Fruit fly (Drosophila melanogaster) whole organism, embryonic: ENCODE data around the gene CG32793.

Experiments
- ATbp ChIP-seq: fragments of 200-800 bp; sonication (Bioruptor generic); optimal IDR thresholded peaks from 2 replicates; lab custom pipeline; 2017; ENCODE audit warnings: missing biosample characterization, mild to moderate bottlenecking, missing genetic modification characterization, missing genetic modification reagents
- Ada2b ChIP-seq: fragments of 200-800 bp; sonication (Bioruptor generic); IDR thresholded peaks from 2 replicates; pipeline ENCODE4 v1.3.6; 2022; ENCODE audit warnings: missing biosample characterization, missing genetic modification characterization
- CG10274 ChIP-seq: fragments of 200-800 bp; sonication (Bioruptor generic); optimal IDR thresholded peaks from 3 replicates; lab custom pipeline; 2017; ENCODE audit warnings: missing biosample characterization, mild to moderate bottlenecking, missing genetic modification characterization
- CG11456 ChIP-seq: fragments of 200-800 bp; sonication (Bioruptor generic); IDR thresholded peaks from 3 replicates; pipeline ENCODE4 v1.3.6; 2022; ENCODE audit warnings: missing biosample characterization, missing genetic modification characterization
- CG1529 ChIP-seq: fragments of 200-800 bp; sonication (Bioruptor generic); optimal IDR thresholded peaks from 3 replicates; lab custom pipeline; 2018; ENCODE audit warnings: missing biosample characterization, missing genetic modification characterization
- CG1603 ChIP-seq: fragments of 200-800 bp; sonication (Bioruptor generic); optimal IDR thresholded peaks from 2 replicates; lab custom pipeline; 2019; ENCODE audit warnings: missing biosample characterization, mild to moderate bottlenecking, missing genetic modification characterization, moderate library complexity
- CG17912 ChIP-seq: fragments of 200-800 bp; sonication (Bioruptor generic); optimal IDR thresholded peaks from 2 replicates; lab custom pipeline; 2018; ENCODE audit warnings: missing biosample characterization, mild to moderate bottlenecking, missing genetic modification characterization
- CG2712 ChIP-seq: fragments of 200-800 bp; optimal IDR thresholded peaks from 3 replicates; lab custom pipeline; 2019; ENCODE audit warnings: missing biosample characterization, mild to moderate bottlenecking, missing genetic modification characterization, moderate library complexity
- CG2875 ChIP-seq: fragments of 200-800 bp; sonication (Bioruptor generic); optimal IDR thresholded peaks from 2 replicates; lab custom pipeline; 2017; ENCODE audit warnings: missing biosample characterization, mild to moderate bottlenecking, missing genetic modification characterization, missing genetic modification reagents
- CG42726 ChIP-seq: fragments of 200-800 bp; sonication (Bioruptor generic); IDR thresholded peaks from 2 replicates; pipeline ENCODE4 v1.3.6; 2022; ENCODE audit warnings: missing biosample characterization, missing genetic modification characterization; ENCODE audit not compliant: partially characterized antibody
- CG4360 ChIP-seq: fragments of 200-800 bp; sonication (Bioruptor generic); IDR thresholded peaks from 2 replicates; pipeline ENCODE4 v1.3.6; 2022; ENCODE audit warnings: missing biosample characterization, missing genetic modification characterization
- CG4404 ChIP-seq: fragments of 200-800 bp; sonication (Bioruptor generic); IDR thresholded peaks from 2 replicates; pipeline ENCODE4 v1.3.6; 2022; ENCODE audit warnings: missing biosample characterization, missing genetic modification characterization
- CG6854 ChIP-seq: fragments of 200-800 bp; sonication (Bioruptor generic); optimal IDR thresholded peaks from 3 replicates; lab custom pipeline; 2017; ENCODE audit warnings: missing biosample characterization, mild to moderate bottlenecking, missing genetic modification characterization
- CG7839 ChIP-seq: fragments of 200-800 bp; sonication (Bioruptor generic); optimal IDR thresholded peaks from 3 replicates; lab custom pipeline; 2018; ENCODE audit warnings: missing biosample characterization, mild to moderate bottlenecking, missing genetic modification characterization, moderate library complexity
- CG8924 ChIP-seq: fragments of 200-800 bp; optimal IDR thresholded peaks from 3 replicates; lab custom pipeline; 2019; ENCODE audit warnings: missing biosample characterization, mild to moderate bottlenecking, missing genetic modification characterization, moderate library complexity
- CTCF ChIP-seq: fragments of 200-800 bp; sonication (Bioruptor generic); optimal IDR thresholded peaks from 2 replicates; lab custom pipeline; 2017; ENCODE audit warnings: missing biosample characterization, mild to moderate bottlenecking, missing genetic modification characterization, moderate library complexity
- E2f2 ChIP-seq: fragments of 200-800 bp; sonication (Bioruptor generic); IDR thresholded peaks from 2 replicates; pipeline ENCODE4 v1.3.6; 2022; ENCODE audit warnings: missing biosample characterization, missing genetic modification characterization
- Ets65A ChIP-seq: fragments of 200-800 bp; sonication (Bioruptor generic); peaks from one replicate; lab custom pipeline; 2016; ENCODE audit warnings: missing biosample characterization, missing genetic modification characterization
- HLHmδ ChIP-seq: fragments of 200-800 bp; sonication (Bioruptor generic); optimal IDR thresholded peaks from 2 replicates; lab custom pipeline; 2018; ENCODE audit warnings: missing biosample characterization, mild to moderate bottlenecking, missing genetic modification characterization, moderate library complexity
- Hr78 ChIP-seq, 2 experiments: fragments of 200-800 bp in 1 of 2; fragments of >200 bp in 1 of 2; sonication (Bioruptor generic) in 1 of 2; optimal IDR thresholded peaks; 2 replicates each; lab custom pipeline; 2017 to 2019; ENCODE audit warnings: missing biosample characterization in 2 of 2, missing genetic modification characterization in 2 of 2, mild to moderate bottlenecking in 1 of 2, moderate library complexity in 1 of 2
- Hsf ChIP-seq: fragments of 200-800 bp; sonication (Bioruptor generic); optimal IDR thresholded peaks from 3 replicates; lab custom pipeline; 2016; ENCODE audit warnings: missing biosample characterization, missing genetic modification characterization
- Med ChIP-seq: fragments of 200-800 bp; sonication (Bioruptor generic); peaks from one replicate; lab custom pipeline; 2016; ENCODE audit warnings: missing biosample characterization, missing genetic modification characterization, mild to moderate bottlenecking, inconsistent platforms, moderate library complexity
- Mrtf ChIP-seq: fragments of 200-800 bp; sonication (Bioruptor generic); IDR thresholded peaks from 3 replicates; pipeline ENCODE4 v1.3.6; 2022; ENCODE audit warnings: missing biosample characterization, missing genetic modification characterization
- PHDP ChIP-seq: fragments of 200-800 bp; sonication (Bioruptor generic); optimal IDR thresholded peaks from 3 replicates; lab custom pipeline; 2018; ENCODE audit warnings: missing biosample characterization, mild to moderate bottlenecking, missing genetic modification characterization, moderate library complexity
- Six4 ChIP-seq: fragments of 200-800 bp; sonication (Bioruptor generic); optimal IDR thresholded peaks from 2 replicates; lab custom pipeline; 2016; ENCODE audit warnings: missing biosample characterization, missing genetic modification characterization
- Taf1 ChIP-seq: fragments of 200-800 bp; sonication (Bioruptor generic); IDR thresholded peaks from 2 replicates; pipeline ENCODE4 v1.3.6; 2022; ENCODE audit warnings: missing biosample characterization, missing genetic modification characterization
- Trl ChIP-seq, 3 experiments: fragments of >200 bp in 2 of 3; fragments of 200-800 bp in 1 of 3; sonication (Bioruptor generic) in 1 of 3; optimal IDR thresholded peaks; 2 replicates in 1 of 3; 3 replicates in 2 of 3; lab custom pipeline; 2016 to 2017; ENCODE audit warnings: missing biosample characterization in 1 of 3, missing genetic modification characterization in 1 of 3
- ac ChIP-seq: fragments of 200-800 bp; sonication (Bioruptor generic); optimal IDR thresholded peaks from 3 replicates; lab custom pipeline; 2017; ENCODE audit warnings: missing biosample characterization, mild to moderate bottlenecking, missing genetic modification characterization
- crol ChIP-seq: fragments of 200-800 bp; sonication (Bioruptor generic); IDR thresholded peaks from 2 replicates; pipeline ENCODE4 v1.3.6; 2022; ENCODE audit warnings: missing biosample characterization, missing genetic modification characterization
- dm ChIP-seq: fragments of 200-800 bp; sonication (Bioruptor generic); optimal IDR thresholded peaks from 3 replicates; lab custom pipeline; 2016; ENCODE audit warnings: missing biosample characterization, missing genetic modification characterization
- ems ChIP-seq: fragments of 200-800 bp; sonication (Bioruptor generic); optimal IDR thresholded peaks from 3 replicates; lab custom pipeline; 2016; ENCODE audit warnings: missing biosample characterization, missing genetic modification characterization
- fd3F ChIP-seq: fragments of 200-800 bp; sonication (Bioruptor generic); optimal IDR thresholded peaks from 2 replicates; lab custom pipeline; 2018; ENCODE audit warnings: missing biosample characterization, mild to moderate bottlenecking, missing genetic modification characterization, moderate library complexity
- fd96Cb ChIP-seq: fragments of 200-800 bp; sonication (Bioruptor generic); optimal IDR thresholded peaks from 2 replicates; lab custom pipeline; 2018; ENCODE audit warnings: missing biosample characterization, mild to moderate bottlenecking, missing genetic modification characterization, moderate library complexity
- fru ChIP-seq: fragments of >200 bp; optimal IDR thresholded peaks from 2 replicates; lab custom pipeline; 2017
- gem ChIP-seq: fragments of 200-800 bp; sonication (Bioruptor generic); optimal IDR thresholded peaks from 2 replicates; lab custom pipeline; 2019; ENCODE audit warnings: missing biosample characterization, mild to moderate bottlenecking, missing genetic modification characterization, moderate library complexity
- gsb-n ChIP-seq: fragments of 200-800 bp; sonication (Bioruptor generic); optimal IDR thresholded peaks from 3 replicates; lab custom pipeline; 2018; ENCODE audit warnings: missing biosample characterization, mild to moderate bottlenecking, missing genetic modification characterization
- hb ChIP-seq: fragments of 200-800 bp; sonication (Bioruptor generic); IDR thresholded peaks from 3 replicates; pipeline ENCODE4 v1.3.6; 2022; ENCODE audit warnings: missing biosample characterization, missing genetic modification characterization; ENCODE audit not compliant: partially characterized antibody
- hbn ChIP-seq: fragments of 200-800 bp; sonication (Bioruptor generic); IDR thresholded peaks from 2 replicates; pipeline ENCODE4 v1.3.6; 2022; ENCODE audit warnings: missing biosample characterization, missing genetic modification characterization; ENCODE audit not compliant: partially characterized antibody
- jumu ChIP-seq: fragments of 200-800 bp; sonication (Bioruptor generic); optimal IDR thresholded peaks from 3 replicates; lab custom pipeline; 2016; ENCODE audit warnings: missing biosample characterization, missing genetic modification characterization
- mirr ChIP-seq: fragments of 200-800 bp; sonication (Bioruptor generic); optimal IDR thresholded peaks from 3 replicates; lab custom pipeline; 2018; ENCODE audit warnings: missing biosample characterization, mild to moderate bottlenecking, missing genetic modification characterization
- pros ChIP-seq: fragments of 200-800 bp; sonication (Bioruptor generic); optimal IDR thresholded peaks from 3 replicates; lab custom pipeline; 2019; ENCODE audit warnings: missing biosample characterization, mild to moderate bottlenecking, missing genetic modification characterization, moderate library complexity
- sim ChIP-seq: fragments of 200-800 bp; sonication (Bioruptor generic); IDR thresholded peaks from 2 replicates; pipeline ENCODE4 v1.3.6; 2022; ENCODE audit warnings: missing biosample characterization, missing genetic modification characterization

Gene CG32793

DNA sequence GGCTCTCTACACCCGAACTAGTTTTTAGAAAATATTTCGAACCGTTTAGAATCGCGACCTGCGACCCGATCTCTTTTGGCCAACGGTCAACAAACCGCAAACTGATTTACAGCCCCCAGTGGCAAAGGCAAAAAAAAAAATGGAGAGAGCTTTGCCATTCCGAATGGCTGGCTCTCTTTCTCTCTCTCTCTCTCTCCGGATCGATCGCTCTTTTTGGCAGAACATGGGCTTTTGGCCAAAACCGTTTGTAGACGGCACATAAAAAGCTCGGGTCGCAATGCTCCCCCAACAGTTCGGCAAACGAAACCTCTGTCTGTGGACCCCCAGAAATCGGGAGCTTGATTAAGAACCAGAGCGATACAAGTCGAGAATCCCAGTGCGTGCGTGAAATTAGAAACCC, at the start of gene CG32793:
TSS of gene CG32793 (plus strand) at position 301 of the 400 bp plus-strand sequence.
- TF ChIP-seq Trl (optimal IDR thresholded peaks at IDR 0.05; lab: Kevin White, UChicago): peak in 1 of 2 experiments; percentile 35
- no peak for TF ChIP-seq Trl (GFP tag; optimal IDR thresholded peaks at IDR 0.05; lab: Kevin White, UChicago)
- no peak for TF ChIP-seq hbn (GFP tag; lab: Robert Waterston, UW)
- no peak for TF ChIP-seq crol (GFP tag; lab: Robert Waterston, UW)

DNA sequence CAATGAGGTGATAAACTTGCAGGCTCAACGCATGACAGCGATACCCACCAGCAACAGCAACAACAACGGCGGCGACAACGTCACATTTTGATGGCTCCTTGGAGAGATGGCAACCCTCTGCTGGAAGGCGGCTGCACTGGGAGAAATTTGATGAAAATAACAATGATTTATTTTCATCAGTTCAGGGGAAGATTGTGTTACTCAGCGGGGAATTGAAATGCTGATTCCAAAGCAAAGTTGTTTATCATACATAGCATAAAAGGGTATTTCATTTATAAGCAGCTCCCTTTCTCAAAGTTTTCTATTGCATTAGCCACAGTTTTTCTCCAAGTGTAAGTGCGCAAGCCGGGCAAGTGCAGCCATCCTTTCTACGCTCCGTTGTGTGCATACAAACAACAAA, 48.9 kb upstream of the CG32793 start:
- no peak for TF ChIP-seq CG42726
- no peak for TF ChIP-seq CG2712 (tag; lab: Kevin White, UChicago)
- TF ChIP-seq Six4: no peak
- TF ChIP-seq sim (GFP tag; lab: Robert Waterston, UW): no peak
- no peak for TF ChIP-seq Ada2b (GFP tag; lab: Robert Waterston, UW)
- no peak for TF ChIP-seq fru (lab: Kevin White, UChicago)
- TF ChIP-seq Mrtf (GFP tag; lab: Robert Waterston, UW): no peak
- TF ChIP-seq Med (GFP tag; lab: Kevin White, UChicago): no peak
- no peak for TF ChIP-seq jumu (GFP tag; lab: Kevin White, UChicago)
- no peak for TF ChIP-seq CG11456 (GFP tag; lab: Robert Waterston, UW)
- no peak for TF ChIP-seq Taf1 (GFP tag; lab: Robert Waterston, UW)
- TF ChIP-seq Hsf (GFP tag; lab: Kevin White, UChicago): no peak
- TF ChIP-seq mirr (GFP tag; lab: Kevin White, UChicago): no peak
- TF ChIP-seq ATbp (GFP tag; lab: Kevin White, UChicago): no peak
- TF ChIP-seq hb (GFP tag; lab: Robert Waterston, UW): no peak
- no peak for TF ChIP-seq ems (GFP tag; lab: Kevin White, UChicago)
- no peak for TF ChIP-seq CG17912 (GFP tag; lab: Kevin White, UChicago)
- TF ChIP-seq dm (GFP tag; lab: Kevin White, UChicago): no peak
- no peak for TF ChIP-seq pros (GFP tag; lab: Kevin White, UChicago)

DNA sequence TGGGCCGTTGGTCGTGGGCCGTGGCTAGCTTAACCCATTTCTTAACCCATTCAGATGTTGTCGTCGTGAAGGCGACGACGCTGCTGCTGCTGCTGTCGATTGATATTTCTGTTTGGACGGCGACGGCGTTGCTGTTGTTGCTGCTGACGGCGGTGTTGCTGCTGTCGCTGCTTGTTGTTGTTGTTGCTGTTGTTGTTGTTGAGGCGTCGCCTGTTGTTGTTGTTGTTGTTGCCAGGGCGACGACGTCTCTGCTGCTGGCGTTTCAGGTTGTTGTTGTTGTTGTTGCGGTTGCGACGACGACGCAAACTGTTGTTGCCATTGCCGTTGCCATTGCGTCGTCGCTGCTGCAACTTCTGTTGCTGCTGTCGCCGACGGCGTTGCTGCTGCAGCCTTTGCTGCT, 47.1 kb upstream of the CG32793 start:
- TF ChIP-seq gem (tag; lab: Kevin White, UChicago) (no peak), CG7839 (tag; lab: Kevin White, UChicago) (no peak), CG4360 (GFP tag; lab: Robert Waterston, UW) (peak; percentile 95), ac (GFP tag; lab: Kevin White, UChicago) (no peak), Hr78 (GFP tag; optimal IDR thresholded peaks at IDR 0.05; lab: Kevin White, UChicago) (peak in 1 of 2 experiments; percentile 60), CG4404 (GFP tag; lab: Robert Waterston, UW) (no peak)

DNA sequence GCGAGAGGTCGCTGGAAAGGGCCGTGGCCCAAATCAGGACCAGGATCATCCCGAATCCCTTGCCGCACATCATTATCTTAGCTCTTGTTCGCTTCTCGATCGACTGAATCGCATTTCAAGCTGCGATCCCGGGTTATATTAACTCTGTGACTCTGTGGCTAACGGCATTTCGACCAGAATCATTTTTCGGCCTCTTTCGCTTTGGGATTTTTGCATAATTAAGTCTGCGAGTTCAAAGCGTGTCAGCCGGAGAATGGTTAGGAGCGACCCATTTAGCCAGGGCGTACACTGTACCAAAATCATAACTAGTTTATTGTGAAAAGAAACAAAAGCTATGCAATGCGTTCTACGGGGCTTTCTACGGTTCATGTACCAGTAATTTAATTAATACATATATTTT, 46.0 kb upstream of the CG32793 start, which contains the start of gene CG14418:
TSS of gene CG14418 (minus strand) at position 101 of the 400 bp plus-strand sequence.
- TF ChIP-seq Ets65A (GFP tag; lab: Kevin White, UChicago): no peak
- no peak for TF ChIP-seq PHDP (tag; lab: Kevin White, UChicago)
- no peak for TF ChIP-seq fd3F
- no peak for TF ChIP-seq HLHmδ (GFP tag; lab: Kevin White, UChicago)
- TF ChIP-seq sim (GFP tag; lab: Robert Waterston, UW): no peak
- no peak for TF ChIP-seq CG42726
- TF ChIP-seq gsb-n (tag; lab: Kevin White, UChicago): no peak
- no peak for TF ChIP-seq CG1529 (GFP tag; lab: Kevin White, UChicago)
- TF ChIP-seq CG8924 (tag; lab: Kevin White, UChicago): no peak
- TF ChIP-seq CG10274 (GFP tag; lab: Kevin White, UChicago): no peak
- no peak for TF ChIP-seq CG1603 (tag; lab: Kevin White, UChicago)
- TF ChIP-seq E2f2: no peak
- no peak for TF ChIP-seq fd96Cb (tag; lab: Kevin White, UChicago)
- TF ChIP-seq CG2875 (GFP tag; lab: Kevin White, UChicago): no peak
- TF ChIP-seq CG6854 (GFP tag; lab: Kevin White, UChicago): no peak
- TF ChIP-seq CTCF: no peak
